Fruit fly (Drosophila melanogaster): ENCODE data around the gene eIF2Balpha.
"Not testable (repeated sequence)": the region's sequence is repeated elsewhere in the genome, so short reads cannot be mapped to it uniquely, and the experiment has no call there.

eIF2Balpha gene

DNA sequence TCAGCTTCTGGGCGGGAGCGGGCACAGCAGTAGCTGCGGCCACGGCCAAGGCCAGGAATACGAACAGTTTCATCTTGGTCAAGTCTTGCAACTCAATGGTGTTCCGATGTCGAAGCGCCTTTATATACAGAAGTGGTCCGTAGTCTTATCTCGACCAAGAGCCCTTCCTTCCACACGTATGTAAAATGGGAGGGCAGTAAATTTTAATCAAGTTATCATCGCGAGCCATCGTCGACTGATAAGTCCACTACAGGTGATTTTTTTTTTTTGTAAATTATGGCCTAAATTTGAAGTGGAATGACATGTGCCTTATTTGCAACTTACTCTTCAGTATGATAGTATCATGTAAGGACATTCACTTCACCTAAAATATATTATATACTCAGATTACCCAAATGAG, 11.2 kb downstream of the eIF2Balpha start, which contains the start of gene Jon99Cii:
Gene Jon99Cii, minus strand, starts transcription at position 101 of the 400 bp plus-strand sequence.
- TF ChIP-seq EcR (GFP tag; optimal IDR thresholded peaks at IDR 0.05); psq (optimal IDR thresholded peaks at IDR 0.05); Dll (optimal IDR thresholded peaks at IDR 0.05): not testable (repeated sequence)

DNA sequence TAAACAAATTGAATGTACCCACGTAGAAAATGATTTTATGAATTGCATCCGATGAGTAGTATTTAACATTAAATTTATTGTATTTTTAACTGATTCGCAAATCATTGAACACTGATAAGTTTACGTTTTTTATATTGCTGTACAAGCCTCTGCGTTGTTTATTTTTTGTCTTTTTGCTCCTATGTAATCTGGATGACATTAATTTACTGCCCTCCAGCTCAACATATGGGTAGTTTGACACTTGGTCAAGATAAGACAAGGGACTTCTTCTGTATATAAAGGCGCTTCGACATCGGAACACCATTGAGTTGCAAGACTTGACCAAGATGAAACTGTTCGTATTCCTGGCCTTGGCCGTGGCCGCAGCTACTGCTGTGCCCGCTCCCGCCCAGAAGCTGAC, 13.8 kb downstream of the eIF2Balpha start, which contains the start of gene Jon99Ciii:
Gene Jon99Ciii, plus strand, starts transcription at position 301 of the 400 bp plus-strand sequence.
- TF ChIP-seq pan (optimal IDR thresholded peaks at IDR 0.05); psq (optimal IDR thresholded peaks at IDR 0.05); usp (GFP tag; optimal IDR thresholded peaks at IDR 0.05): not testable (repeated sequence)

DNA sequence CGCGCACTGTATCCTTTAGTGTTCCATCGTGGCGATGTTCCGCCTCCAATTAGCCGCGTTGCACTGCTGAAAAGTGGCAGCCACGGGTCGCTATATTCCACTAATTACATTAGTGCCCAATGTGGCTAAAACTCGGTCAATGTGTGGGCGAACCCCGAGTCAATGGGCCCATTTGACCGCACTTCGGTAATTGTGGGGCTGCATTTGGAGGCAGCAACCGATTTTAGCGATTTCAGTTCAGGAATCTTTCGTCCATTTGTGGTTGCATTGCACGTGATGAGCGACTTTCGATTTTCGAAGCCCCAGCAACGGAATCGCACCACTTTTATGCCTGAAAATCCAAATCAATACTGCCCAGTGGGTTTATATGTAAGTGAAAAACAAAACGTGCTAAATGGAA, 15.5 kb downstream of the eIF2Balpha start, which contains the start of gene trp:
Gene trp, minus strand, starts transcription at position 101 of the 400 bp plus-strand sequence.
- TF ChIP-seq CG8478 (optimal IDR thresholded peaks at IDR 0.05) (no peak), pan (optimal IDR thresholded peaks at IDR 0.05) (no peak), EcR (GFP tag; optimal IDR thresholded peaks at IDR 0.05) (no peak), Dll (optimal IDR thresholded peaks at IDR 0.05) (no peak), psq (optimal IDR thresholded peaks at IDR 0.05) (no peak), usp (GFP tag; optimal IDR thresholded peaks at IDR 0.05) (no peak)

DNA sequence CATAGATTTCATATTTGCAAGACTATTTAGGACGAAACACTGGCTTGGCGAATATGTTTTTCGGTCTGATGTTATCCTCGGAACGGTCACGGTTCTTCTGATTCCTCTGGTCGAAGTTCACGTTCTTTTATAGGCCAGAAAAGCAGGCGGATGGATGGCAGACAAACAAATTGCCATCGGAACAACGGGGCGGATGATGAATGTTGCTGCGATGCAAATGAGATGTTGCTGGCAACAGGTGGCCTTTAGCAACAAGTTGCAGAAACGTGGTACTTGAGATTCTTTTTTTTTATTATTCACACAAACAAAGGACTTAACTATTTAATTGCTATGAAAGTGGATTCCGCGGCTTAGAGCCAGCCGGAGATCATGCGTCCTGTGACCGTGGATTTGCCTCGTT, 21.4 kb downstream of the eIF2Balpha start, which contains the start of gene Capa:
Gene Capa, minus strand, starts transcription at position 101 of the 400 bp plus-strand sequence.
- no peak for TF ChIP-seq CG8478 (optimal IDR thresholded peaks at IDR 0.05)
- TF ChIP-seq pan (optimal IDR thresholded peaks at IDR 0.05): no peak
- no peak for TF ChIP-seq EcR (GFP tag; optimal IDR thresholded peaks at IDR 0.05)
- no peak for TF ChIP-seq usp (GFP tag; optimal IDR thresholded peaks at IDR 0.05)
- TF ChIP-seq Dll (optimal IDR thresholded peaks at IDR 0.05): no peak
- TF ChIP-seq psq (optimal IDR thresholded peaks at IDR 0.05): no peak

DNA sequence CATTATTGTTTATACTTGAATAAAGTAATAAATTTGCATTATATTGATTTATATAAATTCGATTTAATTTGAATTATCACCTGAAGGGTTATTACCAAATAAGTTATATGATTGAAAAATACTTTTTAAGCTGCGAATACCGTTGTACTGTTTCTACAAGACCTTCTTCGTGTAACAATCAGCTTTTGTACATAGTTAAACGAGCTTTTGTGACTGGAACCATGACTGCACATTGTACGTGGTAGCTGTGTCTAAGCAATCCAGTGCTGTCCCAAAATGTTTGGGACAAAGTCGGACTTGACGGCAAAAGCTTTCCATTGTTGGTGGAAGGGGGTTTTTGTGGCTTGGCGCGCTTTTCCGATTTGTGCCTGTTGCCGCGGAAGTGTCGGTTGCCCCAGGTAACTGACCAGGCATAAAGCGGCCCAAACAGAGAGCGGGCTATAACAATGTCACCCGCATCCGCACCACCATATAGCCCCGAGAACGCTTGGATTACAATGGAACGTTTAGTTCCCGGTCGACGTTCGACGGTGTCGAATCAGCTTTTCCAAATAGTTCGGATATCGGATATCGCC, 28.0 kb downstream of the eIF2Balpha start, which contains the start of gene CG31036:
Gene CG31036, plus strand, starts transcription at position 507 of the 575 bp plus-strand sequence.
- no peak for TF ChIP-seq usp (GFP tag; optimal IDR thresholded peaks at IDR 0.05)
- no peak for TF ChIP-seq CG8478 (optimal IDR thresholded peaks at IDR 0.05)

DNA sequence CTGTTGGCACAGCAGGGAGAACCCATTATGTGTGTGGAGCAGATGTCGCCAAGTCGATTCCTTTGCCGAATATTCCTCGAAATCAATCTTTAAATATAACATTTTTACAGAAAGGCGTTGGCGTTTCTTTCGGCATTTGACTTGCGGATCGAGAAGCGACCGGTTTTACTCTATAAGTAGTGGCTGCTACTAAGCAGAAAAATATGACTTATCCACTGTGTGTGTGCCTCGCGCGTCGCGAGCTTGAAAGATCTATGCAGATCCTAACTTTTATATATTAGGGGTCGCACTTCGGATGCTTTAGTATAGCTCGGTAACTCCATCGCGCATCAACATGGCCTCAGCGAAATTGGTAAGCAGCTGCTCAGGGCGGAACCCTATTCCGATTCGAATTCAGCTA, 30.5 kb downstream of the eIF2Balpha start, which contains the start of gene CG15515:
Gene CG15515, plus strand, starts transcription at position 301 of the 400 bp plus-strand sequence.
- TF ChIP-seq pan (optimal IDR thresholded peaks at IDR 0.05) (no peak), usp (GFP tag; optimal IDR thresholded peaks at IDR 0.05) (no peak), EcR (GFP tag; optimal IDR thresholded peaks at IDR 0.05) (no peak), psq (optimal IDR thresholded peaks at IDR 0.05) (no peak), Dll (optimal IDR thresholded peaks at IDR 0.05) (no peak), CG8478 (optimal IDR thresholded peaks at IDR 0.05) (no peak)

DNA sequence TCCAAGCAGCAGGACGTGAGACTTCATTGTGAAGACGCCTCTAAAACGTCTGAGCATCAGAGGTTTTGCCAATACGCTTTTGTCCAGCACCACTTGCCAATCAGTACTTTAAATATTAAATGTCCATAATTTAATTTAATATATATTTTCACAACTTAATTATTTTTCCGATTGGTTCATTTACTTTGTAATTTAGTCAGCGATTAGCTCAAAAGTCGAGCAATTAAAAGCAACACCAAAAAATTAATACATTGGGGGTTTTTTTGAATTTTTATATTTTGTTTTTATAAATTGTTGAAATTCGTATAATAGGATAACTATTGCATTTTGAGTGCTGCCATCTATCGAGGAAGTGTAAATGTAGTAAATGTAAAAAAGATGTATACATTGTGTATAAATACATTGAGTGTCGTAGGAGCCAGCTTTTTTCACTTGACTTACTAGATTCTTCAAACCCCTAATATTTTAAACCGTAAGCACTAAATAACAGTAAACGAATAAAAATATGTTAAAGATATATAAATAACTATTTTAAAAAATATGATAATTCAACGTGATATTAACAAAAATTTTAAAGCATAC, 31.8 kb downstream of the eIF2Balpha start, which contains the start of gene CG15517:
Gene CG15517, minus strand, starts transcription at position 51 of the 582 bp plus-strand sequence.
- TF ChIP-seq psq (optimal IDR thresholded peaks at IDR 0.05) (no peak), EcR (GFP tag; optimal IDR thresholded peaks at IDR 0.05) (no peak)

DNA sequence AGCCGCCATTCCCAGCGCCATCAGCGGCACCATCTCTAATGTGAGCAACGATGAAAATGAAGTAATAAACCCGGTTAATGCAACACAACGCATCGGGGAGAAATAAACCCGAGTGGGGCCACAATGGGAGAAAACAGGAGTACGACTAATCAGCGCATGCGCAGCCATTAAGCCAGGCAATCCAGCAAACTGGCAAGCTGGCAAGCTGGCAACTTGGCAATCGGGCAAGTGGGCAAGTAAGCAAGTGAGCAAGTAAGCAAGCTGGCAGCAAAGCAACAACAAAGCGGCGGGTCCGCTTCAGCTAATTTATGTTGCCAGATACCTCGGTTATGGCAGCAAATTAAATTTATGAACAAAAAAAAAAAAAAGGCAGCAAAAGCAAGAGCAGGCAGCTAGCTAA, 36.1 kb downstream of the eIF2Balpha start:
- TF ChIP-seq Dll (optimal IDR thresholded peaks at IDR 0.05) (no peak), psq (optimal IDR thresholded peaks at IDR 0.05) (no peak), pan (optimal IDR thresholded peaks at IDR 0.05) (no peak), CG8478 (optimal IDR thresholded peaks at IDR 0.05) (no peak)

DNA sequence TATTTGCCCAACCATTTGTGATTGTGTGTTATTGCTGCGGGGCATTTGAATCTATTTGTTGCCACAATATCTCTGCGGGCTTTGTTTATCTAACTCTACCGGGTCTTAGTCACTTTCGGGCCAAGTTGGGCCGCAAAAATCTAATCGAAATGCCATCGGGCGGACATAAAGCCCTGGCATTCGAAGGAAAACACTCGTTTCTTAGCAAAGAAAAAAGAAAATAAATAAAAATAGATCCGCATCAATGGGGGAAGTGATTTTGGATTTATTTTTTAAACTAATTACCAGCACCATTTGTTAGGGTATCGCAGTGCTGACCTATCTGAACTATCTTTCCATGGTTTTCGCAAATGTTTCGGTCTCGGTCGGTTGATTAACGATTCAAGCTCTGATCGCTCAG, 37.1 kb downstream of the eIF2Balpha start:
- TF ChIP-seq psq (optimal IDR thresholded peaks at IDR 0.05) (no peak), usp (GFP tag; optimal IDR thresholded peaks at IDR 0.05) (no peak), pan (optimal IDR thresholded peaks at IDR 0.05) (no peak), Dll (optimal IDR thresholded peaks at IDR 0.05) (no peak), CG8478 (optimal IDR thresholded peaks at IDR 0.05) (no peak), EcR (GFP tag; optimal IDR thresholded peaks at IDR 0.05) (no peak)

DNA sequence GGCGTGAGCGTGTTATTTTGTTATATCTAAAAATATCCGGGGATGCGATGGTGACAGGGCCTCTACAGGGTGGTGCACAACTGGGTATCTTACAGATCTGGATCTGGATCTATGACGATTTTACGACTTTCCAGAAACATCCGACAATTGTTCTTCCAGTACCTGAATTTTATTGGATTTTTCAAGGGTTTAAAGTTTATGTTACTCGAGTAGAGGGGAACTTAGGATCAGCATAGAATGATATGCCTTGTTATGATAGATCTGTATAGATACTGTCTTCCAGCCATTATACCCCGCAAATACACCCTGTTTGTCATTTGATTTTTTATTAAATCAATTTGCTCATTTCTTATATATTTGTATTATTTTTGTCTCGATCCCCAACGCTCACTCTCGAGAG, 41.3 kb downstream of the eIF2Balpha start:
- TF ChIP-seq Dll (optimal IDR thresholded peaks at IDR 0.05): no peak
- no peak for TF ChIP-seq pan (optimal IDR thresholded peaks at IDR 0.05)
- no peak for TF ChIP-seq EcR (GFP tag; optimal IDR thresholded peaks at IDR 0.05)
- TF ChIP-seq psq (optimal IDR thresholded peaks at IDR 0.05): no peak
- TF ChIP-seq usp (GFP tag; optimal IDR thresholded peaks at IDR 0.05): no peak
- no peak for TF ChIP-seq CG8478 (optimal IDR thresholded peaks at IDR 0.05)

DNA sequence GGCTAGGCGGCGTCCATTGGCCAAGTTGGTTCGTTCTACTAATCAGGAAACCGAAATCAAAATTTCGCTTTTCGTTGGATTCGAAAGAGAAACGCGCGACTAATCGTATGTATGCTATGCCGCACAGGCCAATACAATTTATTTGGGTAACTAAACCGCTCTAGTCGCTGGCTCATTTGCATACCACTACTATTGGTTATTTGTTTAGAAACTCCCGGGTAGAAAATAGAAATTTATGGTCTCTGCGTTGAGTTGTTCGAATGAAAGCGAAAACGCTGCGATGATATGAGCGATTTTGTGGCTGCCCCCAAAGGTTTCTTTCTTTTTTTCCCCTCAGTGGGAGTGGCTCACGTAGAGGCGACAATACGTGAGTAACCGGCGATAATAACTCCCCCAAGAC, 42.7 kb downstream of the eIF2Balpha start:
- no peak for TF ChIP-seq psq (optimal IDR thresholded peaks at IDR 0.05)
- TF ChIP-seq EcR (GFP tag; optimal IDR thresholded peaks at IDR 0.05): no peak
- TF ChIP-seq Dll (optimal IDR thresholded peaks at IDR 0.05): no peak
- TF ChIP-seq usp (GFP tag; optimal IDR thresholded peaks at IDR 0.05): no peak
- no peak for TF ChIP-seq CG8478 (optimal IDR thresholded peaks at IDR 0.05)
- no peak for TF ChIP-seq pan (optimal IDR thresholded peaks at IDR 0.05)

DNA sequence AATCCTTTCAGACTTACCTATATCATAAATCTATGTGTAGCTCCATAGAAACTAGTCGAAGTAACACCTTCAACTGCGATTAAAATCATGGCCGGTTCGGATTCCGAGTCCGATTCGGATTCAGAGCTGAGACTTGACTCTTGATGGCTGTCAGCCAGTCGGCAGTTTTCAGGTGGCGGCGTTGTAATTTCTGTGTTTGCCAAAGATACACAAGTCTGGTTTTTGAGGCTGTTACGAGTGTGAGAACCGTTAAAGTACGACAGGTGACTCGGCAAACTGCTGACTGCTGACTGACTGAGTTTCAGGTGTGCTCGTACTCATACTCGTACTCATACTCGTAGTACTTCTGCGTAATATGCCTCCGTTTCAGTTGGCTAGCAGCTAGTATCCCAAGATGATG, 44.5 kb downstream of the eIF2Balpha start:
- TF ChIP-seq psq (optimal IDR thresholded peaks at IDR 0.05) (no peak), usp (GFP tag; optimal IDR thresholded peaks at IDR 0.05) (no peak), EcR (GFP tag; optimal IDR thresholded peaks at IDR 0.05) (no peak), Dll (optimal IDR thresholded peaks at IDR 0.05) (no peak), pan (optimal IDR thresholded peaks at IDR 0.05) (no peak), CG8478 (optimal IDR thresholded peaks at IDR 0.05) (no peak)

Measured in whole organism.